Fruit fly (Drosophila melanogaster): ENCODE data around the gene CG2680.
A peak's percentile ranks its signal among the peaks of the same experiment; 100 is the strongest.

The CG2680 gene

dm6 chrX:2744042-2744441 is 36.8 kb upstream of the CG2680 start, which contains the start of gene Syx4 (continued):
- TF ChIP-seq z (GFP tag; IDR thresholded peaks at IDR 0.05) (no peak), pita (GFP tag; optimal IDR thresholded peaks at IDR 0.05) (no peak), Doc2 (GFP tag; IDR thresholded peaks at IDR 0.05) (0 out of 2 replicates have a peak, but pooled peaks have one; percentile 21)

- TF ChIP-seq tio (GFP tag; optimal IDR thresholded peaks at IDR 0.05), result no peak
- TF ChIP-seq CG9817 (tag; optimal IDR thresholded peaks at IDR 0.05), result no peak
- no peak for TF ChIP-seq CG9215 (GFP tag; IDR thresholded peaks at IDR 0.05)
- TF ChIP-seq cg (GFP tag; optimal IDR thresholded peaks at IDR 0.05), result peak; percentile 5
- no peak for TF ChIP-seq zen2 (GFP tag; IDR thresholded peaks at IDR 0.05; ENCODE audit: partially characterized antibody)
- TF ChIP-seq Jarid2 (GFP tag; optimal IDR thresholded peaks at IDR 0.05), result no peak
- TF ChIP-seq Trl (optimal IDR thresholded peaks at IDR 0.05), result peak; percentile 49 to 85
- TF ChIP-seq Trl (GFP tag; optimal IDR thresholded peaks at IDR 0.05), result no peak
- no peak for TF ChIP-seq HLHmδ (GFP tag; optimal IDR thresholded peaks at IDR 0.05)
- TF ChIP-seq yki (optimal IDR thresholded peaks at IDR 0.05), result no peak
- TF ChIP-seq tll (GFP tag; optimal IDR thresholded peaks at IDR 0.05), result no peak
- TF ChIP-seq crol (GFP tag; IDR thresholded peaks at IDR 0.05), result peak; percentile 72
- TF ChIP-seq CG10209 (GFP tag; optimal IDR thresholded peaks at IDR 0.05), result no peak
- no peak for TF ChIP-seq ara (GFP tag; IDR thresholded peaks at IDR 0.05)
- TF ChIP-seq toy (GFP tag; IDR thresholded peaks at IDR 0.05), result no peak
- TF ChIP-seq CG32532 (GFP tag; IDR thresholded peaks at IDR 0.05), result no peak
- peak; percentile 8; the same call in 1 of the 2 replicates for TF ChIP-seq GATAe (GFP tag; conservative IDR thresholded peaks at IDR 0.05)
- no peak for TF ChIP-seq CG4360 (GFP tag; IDR thresholded peaks at IDR 0.05)
- no peak for TF ChIP-seq Mrtf (GFP tag; IDR thresholded peaks at IDR 0.05)
- TF ChIP-seq chinmo (GFP tag; IDR thresholded peaks at IDR 0.05; ENCODE audit: partially characterized antibody), result 0 out of 4 replicates have a peak, but pooled peaks have one; percentile 51
- TF ChIP-seq Doc2 (GFP tag; IDR thresholded peaks at IDR 0.05), result no peak
- TF ChIP-seq CG13775 (GFP tag; optimal IDR thresholded peaks at IDR 0.05), result no peak
- TF ChIP-seq E2f2 (GFP tag; IDR thresholded peaks at IDR 0.05), result no peak
- no peak for TF ChIP-seq sqz (GFP tag; optimal IDR thresholded peaks at IDR 0.05)
Observed at dm6 chrX:2743601-2744000, 36.4 kb upstream of the CG2680 start.

- TF ChIP-seq croc (GFP tag; conservative IDR thresholded peaks at IDR 0.05) (peak; percentile 31; the same call in 1 of the 3 replicates), CG2116 (GFP tag; optimal IDR thresholded peaks at IDR 0.05) (no peak), CG10959 (GFP tag; IDR thresholded peaks at IDR 0.05) (peak; percentile 47), CG7786 (GFP tag; optimal IDR thresholded peaks at IDR 0.05) (peak; percentile 85), CG30431 (GFP tag; optimal IDR thresholded peaks at IDR 0.05) (peak; percentile 56), Stat92E (GFP tag; optimal IDR thresholded peaks at IDR 0.05) (no peak), sr (GFP tag; IDR thresholded peaks at IDR 0.05) (peak; percentile 74; the same call in 2 of the 3 replicates), ac (GFP tag; optimal IDR thresholded peaks at IDR 0.05) (no peak), kah (GFP tag; optimal IDR thresholded peaks at IDR 0.05) (peak; percentile 29), zf30C (GFP tag; optimal IDR thresholded peaks at IDR 0.05) (no peak), cad (GFP tag; optimal IDR thresholded peaks at IDR 0.05) (no peak), cas (GFP tag; IDR thresholded peaks at IDR 0.05) (peak; percentile 84), CG31441 (GFP tag; IDR thresholded peaks at IDR 0.05) (peak; percentile 66; the same call in 1 of the 2 replicates), CG12071 (GFP tag; optimal IDR thresholded peaks at IDR 0.05) (peak; percentile 54), CG13123 (GFP tag; optimal IDR thresholded peaks at IDR 0.05) (no peak), sc (optimal IDR thresholded peaks at IDR 0.05) (no peak), sc (GFP tag; optimal IDR thresholded peaks at IDR 0.05) (no peak), CG15601 (tag; optimal IDR thresholded peaks at IDR 0.05) (no peak), chn (GFP tag; optimal IDR thresholded peaks at IDR 0.05) (peak; percentile 57), CG14965 (GFP tag; optimal IDR thresholded peaks at IDR 0.05; ENCODE audit: borderline replicate concordance) (no peak), CG7963 (GFP tag; IDR thresholded peaks at IDR 0.05; ENCODE audit: partially characterized antibody) (no peak), CG17568 (GFP tag; optimal IDR thresholded peaks at IDR 0.05) (peak; percentile 59), CG7987 (GFP tag; optimal IDR thresholded peaks at IDR 0.05) (no peak), Hr3 (GFP tag; optimal IDR thresholded peaks at IDR 0.05) (peak; percentile 72)
Observed at dm6 chrX:2743020-2743419, 35.8 kb upstream of the CG2680 start.

Data from whole organism, embryonic.